Worm (Caenorhabditis elegans): ENCODE data around the gene dnj-23.

dnj-23 gene

ce11 chrII:9112851-9113250, 4.5 kb upstream of the dnj-23 start, which contains the start of gene jun-1 (continued):
- TF ChIP-seq ceh-27 (GFP tag; optimal IDR thresholded peaks at IDR 0.05): peak; percentile 71
- no peak for TF ChIP-seq snpc-1.1 (tag; optimal IDR thresholded peaks at IDR 0.05; ENCODE audit: insufficient read depth)
- TF ChIP-seq tbp1 (GFP tag; optimal IDR thresholded peaks at IDR 0.05): peak; percentile 21
- 0 out of 2 replicates have a peak, but pooled peaks have one; percentile 20 for TF ChIP-seq hsf-1 (GFP tag; IDR thresholded peaks at IDR 0.05)
- no peak for TF ChIP-seq madf-6 (GFP tag; IDR thresholded peaks at IDR 0.05)
- peak; percentile 23 for TF ChIP-seq gei-17 (GFP tag; optimal IDR thresholded peaks at IDR 0.05)
- TF ChIP-seq snpc-1.3 (tag; optimal IDR thresholded peaks at IDR 0.05; ENCODE audit: insufficient read depth): no peak
- TF ChIP-seq B0019.2 (GFP tag; conservative IDR thresholded peaks at IDR 0.05): no peak
- TF ChIP-seq madf-8 (GFP tag; conservative IDR thresholded peaks at IDR 0.05): no peak
- no peak for TF ChIP-seq tbx-9 (tag; optimal IDR thresholded peaks at IDR 0.05; ENCODE audit: borderline replicate concordance)
- TF ChIP-seq repo-1 (tag; optimal IDR thresholded peaks at IDR 0.05): no peak
- TF ChIP-seq pha-4 (tag; optimal IDR thresholded peaks at IDR 0.05): no peak
- no peak for TF ChIP-seq F10E7.11 (tag; optimal IDR thresholded peaks at IDR 0.05)
- TF ChIP-seq ccch-3 (GFP tag; optimal IDR thresholded peaks at IDR 0.05): no peak
- no peak for TF ChIP-seq nhr-90 (tag; optimal IDR thresholded peaks at IDR 0.05)
- TF ChIP-seq F52B5.7 (tag; optimal IDR thresholded peaks at IDR 0.05): no peak
- TF ChIP-seq unc-62 (GFP tag; optimal IDR thresholded peaks at IDR 0.05): peak; percentile 37
- peak in 1 of 3 experiments; percentile 77 for TF ChIP-seq lin-35 (GFP tag; optimal IDR thresholded peaks at IDR 0.05)
- no peak for TF ChIP-seq hlh-12 (tag; optimal IDR thresholded peaks at IDR 0.05)

- TF ChIP-seq F52B5.7 (tag; optimal IDR thresholded peaks at IDR 0.05) (no peak), rcor-1 (GFP tag; IDR thresholded peaks at IDR 0.05) (no peak), nhr-80 (tag; optimal IDR thresholded peaks at IDR 0.05) (peak; percentile 62), cebp-1 (GFP tag; IDR thresholded peaks at IDR 0.05) (no peak), cebp-1 (tag; optimal IDR thresholded peaks at IDR 0.05) (peak; percentile 24)
Measured at ce11 chrII:9111471-9112016, 3.1 kb upstream of the dnj-23 start.

- TF ChIP-seq attf-5 (GFP tag; optimal IDR thresholded peaks at IDR 0.05): no peak
- TF ChIP-seq tbp1 (GFP tag; optimal IDR thresholded peaks at IDR 0.05): no peak
- TF ChIP-seq F57A8.1 (GFP tag; optimal IDR thresholded peaks at IDR 0.05): no peak
- TF ChIP-seq rcor-1 (GFP tag; IDR thresholded peaks at IDR 0.05): no peak; the same call in 1 of the 2 replicates
- TF ChIP-seq nfya-2 (GFP tag; IDR thresholded peaks at IDR 0.05): no peak
- TF ChIP-seq Y53G8AR.9 (GFP tag; conservative IDR thresholded peaks at IDR 0.05): no peak
- TF ChIP-seq ceh-100 (GFP tag; IDR thresholded peaks at IDR 0.05): no peak
- TF ChIP-seq dox-1 (GFP tag; IDR thresholded peaks at IDR 0.05): no peak
- no peak for TF ChIP-seq sea-2 (GFP tag; IDR thresholded peaks at IDR 0.05)
- peak; percentile 63 for TF ChIP-seq xnd-1 (tag; optimal IDR thresholded peaks at IDR 0.05)
- TF ChIP-seq madf-8 (GFP tag; conservative IDR thresholded peaks at IDR 0.05): peak; percentile 64
- TF ChIP-seq ZK185.1 (tag; optimal IDR thresholded peaks at IDR 0.05; ENCODE audit: poor library complexity, severe bottlenecking): no peak
- no peak for TF ChIP-seq ztf-6 (GFP tag; IDR thresholded peaks at IDR 0.05)
- peak; percentile 15 for TF ChIP-seq snpc-1.3 (tag; optimal IDR thresholded peaks at IDR 0.05; ENCODE audit: insufficient read depth)
- no peak for TF ChIP-seq gei-17 (GFP tag; optimal IDR thresholded peaks at IDR 0.05)
- peak; percentile 83 for TF ChIP-seq F33H1.4 (GFP tag; IDR thresholded peaks at IDR 0.05)
- TF ChIP-seq pbrm-1 (GFP tag; IDR thresholded peaks at IDR 0.05): no peak
- no peak for TF ChIP-seq ztf-26 (tag; optimal IDR thresholded peaks at IDR 0.05)
- no peak for TF ChIP-seq rec-8 (tag; optimal IDR thresholded peaks at IDR 0.05)
- no peak for TF ChIP-seq B0261.1 (tag; optimal IDR thresholded peaks at IDR 0.05)
- no peak for TF ChIP-seq aptf-3 (GFP tag; IDR thresholded peaks at IDR 0.05)
- no peak for TF ChIP-seq hmg-20 (GFP tag; IDR thresholded peaks at IDR 0.05)
- no peak for TF ChIP-seq lir-1 (GFP tag; conservative IDR thresholded peaks at IDR 0.05)
- no peak for TF ChIP-seq F39B2.1 (GFP tag; IDR thresholded peaks at IDR 0.05)
- TF ChIP-seq ztf-25 (GFP tag; IDR thresholded peaks at IDR 0.05): no peak
- TF ChIP-seq chd-7 (tag; optimal IDR thresholded peaks at IDR 0.05): no peak
- TF ChIP-seq ccch-3 (GFP tag; optimal IDR thresholded peaks at IDR 0.05): no peak
Measured at ce11 chrII:9108905-9109551, 628 bp upstream of the dnj-23 start, which contains the start of gene T24H10.4. Gene T24H10.4 (plus strand): TSS chrII:9109534.
